Worm (Caenorhabditis elegans) whole organism, L1 larva: ENCODE measurements around the gene csn-5.

ENCODE experiments used
- egl-13 ChIP-seq: sonication (generic microtip); optimal IDR thresholded peaks from 2 replicates; lab custom pipeline; 2016; ENCODE audit warnings: missing genotype, missing genetic modification reagents, missing genetic modification characterization, missing compliant biosample characterization
- lin-39 ChIP-seq: fragments of 150-350 bp; optimal IDR thresholded peaks from 2 replicates; lab custom pipeline; 2014; ENCODE audit warnings: missing biosample characterization, missing genetic modification reagents, missing genetic modification characterization

- TF ChIP-seq egl-13 (tag; lab: Kevin White, UChicago): no peak
- no peak for TF ChIP-seq lin-39 (tag; lab: Kevin White, UChicago)
These were observed 10.9 kb downstream of the csn-5 start, which contains the start of gene skn-1 for ce11 chrIV:5660239-5660638.
